Fruit fly (Drosophila melanogaster): Measurements from ENCODE around the gene SLIRP2.

- TF ChIP-seq aop (GFP tag; IDR thresholded peaks at IDR 0.05) (no peak), Hr39 (optimal IDR thresholded peaks at IDR 0.05) (no peak), kay (GFP tag; optimal IDR thresholded peaks at IDR 0.05) (no peak), ttk (GFP tag; IDR thresholded peaks at IDR 0.05) (no peak), GATAe (GFP tag; conservative IDR thresholded peaks at IDR 0.05) (no peak), Dp (GFP tag; optimal IDR thresholded peaks at IDR 0.05) (no peak), CG8478 (optimal IDR thresholded peaks at IDR 0.05) (no peak)
Observed at dm6 chr3R:8669900-8670528, 19.1 kb downstream of the SLIRP2 start.

Data from whole organism, embryonic.